Worm (Caenorhabditis elegans): Measurements from ENCODE around the gene ZK402.1.

ZK402.1 gene

ce11 chrX:1451240-1451639 is 47.2 kb downstream of the ZK402.1 start:
- TF ChIP-seq nhr-76 (tag; optimal IDR thresholded peaks at IDR 0.05) (no peak), unc-130 (tag; optimal IDR thresholded peaks at IDR 0.05) (no peak), unc-62 (GFP tag; optimal IDR thresholded peaks at IDR 0.05) (no peak), pqm-1 (tag; optimal IDR thresholded peaks at IDR 0.05) (no peak), lir-3 (tag; optimal IDR thresholded peaks at IDR 0.05; ENCODE audit: poor library complexity) (no peak), fkh-8 (tag; optimal IDR thresholded peaks at IDR 0.05) (no peak), unc-30 (tag; optimal IDR thresholded peaks at IDR 0.05) (no peak), mdl-1 (tag; optimal IDR thresholded peaks at IDR 0.05) (no peak)

- peak; percentile 15 for TF ChIP-seq aly-2 (tag; optimal IDR thresholded peaks at IDR 0.05)
- TF ChIP-seq zag-1 (tag; optimal IDR thresholded peaks at IDR 0.05) = no peak
- peak; percentile 59 for TF ChIP-seq ama-1 (optimal IDR thresholded peaks at IDR 0.05)
- no peak for TF ChIP-seq unc-130 (tag; optimal IDR thresholded peaks at IDR 0.05)
- no peak for TF ChIP-seq grh-1 (GFP tag; IDR thresholded peaks at IDR 0.05)
- no peak for TF ChIP-seq xbp-1 (tag; optimal IDR thresholded peaks at IDR 0.05)
- no peak for TF ChIP-seq fkh-4 (tag; optimal IDR thresholded peaks at IDR 0.05; ENCODE audit: borderline replicate concordance)
- no peak for TF ChIP-seq ceh-63 (GFP tag; optimal IDR thresholded peaks at IDR 0.05)
- TF ChIP-seq ceh-88 (GFP tag; IDR thresholded peaks at IDR 0.05) = no peak
- no peak for TF ChIP-seq tlp-1 (tag; optimal IDR thresholded peaks at IDR 0.05)
- no peak for TF ChIP-seq unc-98 (GFP tag; IDR thresholded peaks at IDR 0.05)
- TF ChIP-seq mab-9 (GFP tag; IDR thresholded peaks at IDR 0.05) = no peak
- no peak for TF ChIP-seq unc-30 (tag; optimal IDR thresholded peaks at IDR 0.05)
- no peak for TF ChIP-seq ztf-11 (tag; optimal IDR thresholded peaks at IDR 0.05)
- no peak for TF ChIP-seq snpc-4 (tag; optimal IDR thresholded peaks at IDR 0.05)
- TF ChIP-seq lsy-2 (tag; optimal IDR thresholded peaks at IDR 0.05) = peak in 1 of 2 experiments; percentile 20
- peak; percentile 65 for TF ChIP-seq nhr-85 (tag)
- no peak for TF ChIP-seq egl-13 (tag; optimal IDR thresholded peaks at IDR 0.05)
- no peak for TF ChIP-seq efl-1 (optimal IDR thresholded peaks at IDR 0.05)
- TF ChIP-seq efl-1 (GFP tag; optimal IDR thresholded peaks at IDR 0.05 in 1 of 2) = no peak
- no peak for TF ChIP-seq ceh-90 (tag; optimal IDR thresholded peaks at IDR 0.05)
- no peak for TF ChIP-seq pax-3 (tag; optimal IDR thresholded peaks at IDR 0.05)
- no peak for TF ChIP-seq alr-1 (tag; optimal IDR thresholded peaks at IDR 0.05; ENCODE audit: borderline replicate concordance)
- TF ChIP-seq sup-37 (GFP tag; optimal IDR thresholded peaks at IDR 0.05) = no peak
- no peak for TF ChIP-seq Y116A8C.19 (tag; optimal IDR thresholded peaks at IDR 0.05; ENCODE audit: borderline replicate concordance)
- no peak for TF ChIP-seq fkh-10 (GFP tag; optimal IDR thresholded peaks at IDR 0.05)
- TF ChIP-seq ztf-4 (tag; optimal IDR thresholded peaks at IDR 0.05) = peak; percentile 2
- no peak for TF ChIP-seq ces-1 (GFP tag; optimal IDR thresholded peaks at IDR 0.05)
- TF ChIP-seq unc-86 (tag; optimal IDR thresholded peaks at IDR 0.05) = no peak
- TF ChIP-seq nhr-84 (tag; optimal IDR thresholded peaks at IDR 0.05) = no peak
- no peak for TF ChIP-seq skn-1 (tag; optimal IDR thresholded peaks at IDR 0.05)
- no peak for TF ChIP-seq lin-35 (GFP tag; optimal IDR thresholded peaks at IDR 0.05)
- no peak for TF ChIP-seq lir-3 (tag; optimal IDR thresholded peaks at IDR 0.05; ENCODE audit: poor library complexity)
- TF ChIP-seq nhr-19 (GFP tag; conservative IDR thresholded peaks at IDR 0.05) = no peak
Measured at ce11 chrX:1451816-1452602, 47.9 kb downstream of the ZK402.1 start.

- TF ChIP-seq Y116A8C.19 (tag; optimal IDR thresholded peaks at IDR 0.05; ENCODE audit: borderline replicate concordance) = no peak
- TF ChIP-seq egl-13 (tag; optimal IDR thresholded peaks at IDR 0.05) = no peak
- no peak for TF ChIP-seq xbp-1 (tag; optimal IDR thresholded peaks at IDR 0.05)
- TF ChIP-seq lin-35 (GFP tag; optimal IDR thresholded peaks at IDR 0.05) = peak in 1 of 2 experiments; percentile 0
- TF ChIP-seq swsn-7 (tag; optimal IDR thresholded peaks at IDR 0.05) = no peak
- TF ChIP-seq ceh-88 (GFP tag; IDR thresholded peaks at IDR 0.05) = no peak
- no peak for TF ChIP-seq vab-15 (tag; optimal IDR thresholded peaks at IDR 0.05)
- peak; percentile 10 for TF ChIP-seq rnt-1 (tag; optimal IDR thresholded peaks at IDR 0.05)
- TF ChIP-seq blmp-1 (tag; optimal IDR thresholded peaks at IDR 0.05) = peak; percentile 89
- peak; percentile 22 for TF ChIP-seq ztf-4 (tag; optimal IDR thresholded peaks at IDR 0.05)
- TF ChIP-seq dsc-1 (tag; optimal IDR thresholded peaks at IDR 0.05) = no peak
- TF ChIP-seq mep-1 (tag; optimal IDR thresholded peaks at IDR 0.05) = peak; percentile 46
- TF ChIP-seq nhr-19 (GFP tag; conservative IDR thresholded peaks at IDR 0.05) = 0 out of 2 replicates have a peak, but pooled peaks have one; percentile 2
- no peak for TF ChIP-seq fkh-8 (tag; optimal IDR thresholded peaks at IDR 0.05)
- no peak for TF ChIP-seq lin-15B (tag; optimal IDR thresholded peaks at IDR 0.05)
- TF ChIP-seq ceh-90 (tag; optimal IDR thresholded peaks at IDR 0.05) = no peak
- TF ChIP-seq aha-1 (tag; optimal IDR thresholded peaks at IDR 0.05) = no peak
- no peak for TF ChIP-seq snpc-4 (tag; optimal IDR thresholded peaks at IDR 0.05)
- no peak for TF ChIP-seq aly-2 (tag; optimal IDR thresholded peaks at IDR 0.05)
- TF ChIP-seq grh-1 (GFP tag; IDR thresholded peaks at IDR 0.05) = no peak
- no peak for TF ChIP-seq sptf-1 (tag; optimal IDR thresholded peaks at IDR 0.05)
- no peak for TF ChIP-seq unc-30 (tag; optimal IDR thresholded peaks at IDR 0.05)
- no peak for TF ChIP-seq fkh-4 (tag; optimal IDR thresholded peaks at IDR 0.05; ENCODE audit: borderline replicate concordance)
- TF ChIP-seq nhr-237 (tag; optimal IDR thresholded peaks at IDR 0.05) = no peak
Measured at ce11 chrX:1453770-1454169, 49.7 kb downstream of the ZK402.1 start, which contains the start of gene cebp-1. TSS of gene cebp-1 (minus strand) at chrX:1453868.

All from whole organism, L1 larva.